Worm (Caenorhabditis elegans): Measurements from ENCODE around the gene ketn-1.

ketn-1 gene

ce11 chrV:2830817-2831216, 23.2 kb upstream of the ketn-1 start, which contains the start of gene srw-2:
srw-2 (plus strand) TSS chrV:2830878.
- no peak for TF ChIP-seq nhr-11 (tag; optimal IDR thresholded peaks at IDR 0.05)
- TF ChIP-seq nhr-102 (tag; optimal IDR thresholded peaks at IDR 0.05) = no peak
- peak in 1 of 2 experiments; percentile 90 for TF ChIP-seq unc-62 (GFP tag; optimal IDR thresholded peaks at IDR 0.05 in 1 of 2)
- no peak for TF ChIP-seq unc-62 (tag; optimal IDR thresholded peaks at IDR 0.05)

ce11 chrV:2826815-2827214, 19.2 kb upstream of the ketn-1 start, which contains the start of gene T03D3.5:
T03D3.5 (minus strand) TSS chrV:2826835.
- TF ChIP-seq nhr-48 (tag; optimal IDR thresholded peaks at IDR 0.05) = no peak
- no peak for TF ChIP-seq Y75B8A.6 (GFP tag; IDR thresholded peaks at IDR 0.05)
- peak; percentile 50 for TF ChIP-seq duxl-1 (tag; optimal IDR thresholded peaks at IDR 0.05; ENCODE audit: poor library complexity)

DNA sequence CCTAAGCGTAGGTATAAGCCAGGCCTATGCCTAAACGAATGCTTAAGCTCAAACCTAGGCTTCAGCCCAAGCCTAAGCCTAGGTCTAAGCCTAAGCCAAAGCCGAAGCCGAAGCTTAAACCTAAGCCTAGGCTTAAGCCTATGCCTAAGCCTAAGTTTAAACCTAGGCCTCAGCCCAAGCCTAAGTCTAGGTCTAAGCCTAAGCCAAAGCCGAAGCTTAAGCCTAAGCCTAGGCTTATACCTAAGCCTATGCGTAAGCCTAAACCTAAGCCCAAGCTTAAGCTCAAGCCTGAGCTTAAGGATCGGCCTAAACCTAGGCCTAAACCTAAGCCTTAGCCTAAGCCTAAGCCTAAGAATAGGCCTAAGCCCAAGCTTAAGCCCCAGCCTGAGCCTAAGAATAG, 18.3 kb upstream of the ketn-1 start:
- TF ChIP-seq duxl-1 (tag; optimal IDR thresholded peaks at IDR 0.05; ENCODE audit: poor library complexity) = no peak
- TF ChIP-seq nhr-111 (GFP tag; optimal IDR thresholded peaks at IDR 0.05) = no peak
- TF ChIP-seq Y105C5A.15 (GFP tag; IDR thresholded peaks at IDR 0.05) = no peak
- TF ChIP-seq ztf-11 (tag; optimal IDR thresholded peaks at IDR 0.05) = no peak
- no peak for TF ChIP-seq nhr-102 (tag; optimal IDR thresholded peaks at IDR 0.05)
- no peak for TF ChIP-seq mdt-29 (GFP tag; IDR thresholded peaks at IDR 0.05)
- TF ChIP-seq mxl-2 (GFP tag; conservative IDR thresholded peaks at IDR 0.05) = no peak

DNA sequence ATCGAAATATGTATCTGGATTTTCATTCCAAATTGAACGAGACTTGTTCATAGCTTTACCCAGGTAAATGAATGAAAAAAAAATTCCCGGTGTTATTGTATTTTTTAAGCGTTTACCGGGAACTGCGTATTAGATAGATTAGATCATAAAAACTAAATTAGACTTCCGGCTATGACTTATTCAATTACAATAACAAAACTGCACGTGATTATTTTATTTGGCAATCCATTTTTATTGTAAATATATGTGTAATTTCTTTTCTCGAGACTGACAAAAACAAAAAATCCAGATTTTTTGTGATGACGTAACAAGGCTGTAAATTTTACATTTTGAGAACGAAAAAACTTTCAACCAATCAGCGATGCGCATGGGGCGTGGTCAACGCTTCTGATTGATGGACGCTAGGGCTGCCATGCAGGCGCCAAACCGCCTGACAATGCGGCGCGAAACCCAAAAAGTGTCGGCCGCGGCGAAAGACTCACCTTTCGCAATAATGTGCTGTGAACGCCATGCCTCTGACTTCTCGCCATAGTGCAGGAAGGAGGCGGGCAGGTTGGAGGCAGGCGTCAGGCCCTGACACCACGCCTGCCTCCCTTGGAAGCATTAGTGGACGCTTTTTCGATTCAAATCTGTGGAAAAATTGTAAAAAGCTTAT, 14.1 kb upstream of the ketn-1 start, which contains the start of gene srh-36:
Gene srh-36, minus strand, starts transcription at position 51 of the 655 bp plus-strand sequence.
- TF ChIP-seq nhr-11 (tag; optimal IDR thresholded peaks at IDR 0.05) (no peak), hif-1 (tag; optimal IDR thresholded peaks at IDR 0.05) (no peak), aha-1 (tag) (peak; percentile 8), nhr-48 (tag; optimal IDR thresholded peaks at IDR 0.05) (no peak), mxl-2 (GFP tag; conservative IDR thresholded peaks at IDR 0.05) (no peak), daf-19 (GFP tag; conservative IDR thresholded peaks at IDR 0.05) (no peak), fkh-10 (GFP tag; optimal IDR thresholded peaks at IDR 0.05) (no peak), snpc-1.2 (GFP tag; IDR thresholded peaks at IDR 0.05) (0 out of 2 replicates have a peak, but pooled peaks have one; percentile 32), saeg-2 (GFP tag; IDR thresholded peaks at IDR 0.05) (no peak), madf-5 (GFP tag; IDR thresholded peaks at IDR 0.05) (no peak), zip-11 (GFP tag; IDR thresholded peaks at IDR 0.05) (no peak), set-16 (GFP tag; IDR thresholded peaks at IDR 0.05) (peak; percentile 73), hmg-1.1 (GFP tag; IDR thresholded peaks at IDR 0.05) (no peak), F26F4.8 (GFP tag; conservative IDR thresholded peaks at IDR 0.05) (0 out of 2 replicates have a peak, but pooled peaks have one; percentile 35), nhr-77 (tag; optimal IDR thresholded peaks at IDR 0.05) (no peak), spr-1 (tag; optimal IDR thresholded peaks at IDR 0.05) (no peak), fos-1 (tag; optimal IDR thresholded peaks at IDR 0.05) (no peak), F49E8.2 (tag; optimal IDR thresholded peaks at IDR 0.05; ENCODE audit: borderline replicate concordance) (no peak), hlh-11 (tag; optimal IDR thresholded peaks at IDR 0.05) (no peak)

- no peak for TF ChIP-seq nhr-42 (GFP tag; IDR thresholded peaks at IDR 0.05)
- no peak for TF ChIP-seq daf-16 (GFP tag; optimal IDR thresholded peaks at IDR 0.05)
- TF ChIP-seq daf-16 (tag; optimal IDR thresholded peaks at IDR 0.05) = no peak
- TF ChIP-seq set-16 (GFP tag; IDR thresholded peaks at IDR 0.05) = no peak
Measured at ce11 chrV:2818117-2818516, 10.5 kb upstream of the ketn-1 start, which contains the start of gene srt-34. srt-34 (minus strand) TSS chrV:2818217.

ce11 chrV:2815956-2816355, 8.3 kb upstream of the ketn-1 start, which contains the start of gene F54E2.5:
F54E2.5 (minus strand) TSS chrV:2816056.
- TF ChIP-seq jun-1 (tag; optimal IDR thresholded peaks at IDR 0.05) (no peak), ctbp-1 (GFP tag; IDR thresholded peaks at IDR 0.05) (no peak), zag-1 (tag; optimal IDR thresholded peaks at IDR 0.05) (no peak), nhr-102 (tag; optimal IDR thresholded peaks at IDR 0.05) (no peak), aha-1 (tag) (no peak), sdz-12 (GFP tag; optimal IDR thresholded peaks at IDR 0.05) (no peak), nhr-77 (tag; optimal IDR thresholded peaks at IDR 0.05) (no peak), ceh-32 (tag; optimal IDR thresholded peaks at IDR 0.05; ENCODE audit: poor library complexity) (no peak), mxl-3 (GFP tag; optimal IDR thresholded peaks at IDR 0.05) (no peak), lir-3 (tag; optimal IDR thresholded peaks at IDR 0.05) (no peak), ama-1 (optimal IDR thresholded peaks at IDR 0.05) (no peak), pha-4 (GFP tag; IDR thresholded peaks at IDR 0.05) (no peak), pha-4 (tag; optimal IDR thresholded peaks at IDR 0.05) (no peak), T26A8.4 (GFP tag; IDR thresholded peaks at IDR 0.05) (no peak)

Data from whole organism, L4 larva.